Fruit fly (Drosophila melanogaster): ENCODE measurements around the gene CG12983.
A peak's percentile ranks its signal among the peaks of the same experiment; 100 is the strongest.

The CG12983 gene

dm6 chr3L:20930059-20930785 lies 36.3 kb downstream of the CG12983 start (continued):
- TF ChIP-seq CG33557 (GFP tag; optimal IDR thresholded peaks at IDR 0.05) (peak; percentile 4), CG2875 (GFP tag; optimal IDR thresholded peaks at IDR 0.05) (peak; percentile 36), ab (GFP tag; optimal IDR thresholded peaks at IDR 0.05) (no peak), nerfin-1 (tag; optimal IDR thresholded peaks at IDR 0.05) (peak; percentile 42), dmrt99B (tag; optimal IDR thresholded peaks at IDR 0.05) (peak; percentile 67), CG14710 (tag; optimal IDR thresholded peaks at IDR 0.05) (peak; percentile 76), bsh (GFP tag; optimal IDR thresholded peaks at IDR 0.05) (peak; percentile 36 to 79), CG15696 (tag; optimal IDR thresholded peaks at IDR 0.05) (peak; percentile 41), CG6254 (GFP tag; optimal IDR thresholded peaks at IDR 0.05) (peak; percentile 58), CG7745 (tag; optimal IDR thresholded peaks at IDR 0.05) (peak; percentile 63), CG13775 (GFP tag; optimal IDR thresholded peaks at IDR 0.05) (peak; percentile 32), Abd-B (GFP tag; optimal IDR thresholded peaks at IDR 0.05) (peak; percentile 48), chn (GFP tag; optimal IDR thresholded peaks at IDR 0.05) (no peak), CG11723 (GFP tag; optimal IDR thresholded peaks at IDR 0.05) (peak; percentile 5), CG30431 (GFP tag; optimal IDR thresholded peaks at IDR 0.05) (peak; percentile 17), NfI (GFP tag; optimal IDR thresholded peaks at IDR 0.05) (no peak), gem (tag; optimal IDR thresholded peaks at IDR 0.05) (peak; percentile 79), gt (GFP tag; IDR thresholded peaks at IDR 0.05) (no peak), phol (tag; optimal IDR thresholded peaks at IDR 0.05) (peak; percentile 82), CG14441 (GFP tag; IDR thresholded peaks at IDR 0.05) (no peak), CG6654 (GFP tag; optimal IDR thresholded peaks at IDR 0.05) (peak; percentile 15), zf30C (GFP tag; optimal IDR thresholded peaks at IDR 0.05) (peak; percentile 48), Ssrp (tag; optimal IDR thresholded peaks at IDR 0.05) (peak; percentile 70), her (GFP tag; optimal IDR thresholded peaks at IDR 0.05) (no peak), stwl (tag; optimal IDR thresholded peaks at IDR 0.05) (no peak), CG10979 (tag; optimal IDR thresholded peaks at IDR 0.05) (peak; percentile 82), CG6765 (GFP tag; optimal IDR thresholded peaks at IDR 0.05) (no peak), Dek (tag; optimal IDR thresholded peaks at IDR 0.05) (no peak), Nf-YC (tag; optimal IDR thresholded peaks at IDR 0.05) (no peak), sc (optimal IDR thresholded peaks at IDR 0.05) (no peak), sc (GFP tag; optimal IDR thresholded peaks at IDR 0.05) (peak; percentile 31), CG12391 (tag; optimal IDR thresholded peaks at IDR 0.05) (peak; percentile 68), Hr51 (GFP tag; optimal IDR thresholded peaks at IDR 0.05) (peak in 1 of 2 experiments; percentile 45), Lim3 (GFP tag; IDR thresholded peaks at IDR 0.05) (no peak), CG14014 (GFP tag; IDR thresholded peaks at IDR 0.05) (no peak), CG16815 (GFP tag; optimal IDR thresholded peaks at IDR 0.05) (peak; percentile 8), CG32767 (GFP tag; IDR thresholded peaks at IDR 0.05) (no peak), CG17385 (GFP tag; optimal IDR thresholded peaks at IDR 0.05) (peak; percentile 31), gcm (GFP tag; optimal IDR thresholded peaks at IDR 0.05) (peak; percentile 54), CG2712 (tag; optimal IDR thresholded peaks at IDR 0.05) (peak; percentile 83), Lhr (GFP tag; optimal IDR thresholded peaks at IDR 0.05) (peak; percentile 9), CG6854 (GFP tag; optimal IDR thresholded peaks at IDR 0.05) (no peak), Sox100B (GFP tag; optimal IDR thresholded peaks at IDR 0.05) (peak; percentile 62), Spps (tag; optimal IDR thresholded peaks at IDR 0.05) (peak; percentile 68), fd96Cb (tag; optimal IDR thresholded peaks at IDR 0.05) (peak; percentile 61), CG1529 (GFP tag; optimal IDR thresholded peaks at IDR 0.05) (peak; percentile 17), lov (optimal IDR thresholded peaks at IDR 0.05) (no peak), lov (GFP tag; IDR thresholded peaks at IDR 0.05) (no peak), tap (tag; optimal IDR thresholded peaks at IDR 0.05) (peak; percentile 40)
